Worm (Caenorhabditis elegans): ENCODE measurements around the gene C48B4.3.

DNA sequence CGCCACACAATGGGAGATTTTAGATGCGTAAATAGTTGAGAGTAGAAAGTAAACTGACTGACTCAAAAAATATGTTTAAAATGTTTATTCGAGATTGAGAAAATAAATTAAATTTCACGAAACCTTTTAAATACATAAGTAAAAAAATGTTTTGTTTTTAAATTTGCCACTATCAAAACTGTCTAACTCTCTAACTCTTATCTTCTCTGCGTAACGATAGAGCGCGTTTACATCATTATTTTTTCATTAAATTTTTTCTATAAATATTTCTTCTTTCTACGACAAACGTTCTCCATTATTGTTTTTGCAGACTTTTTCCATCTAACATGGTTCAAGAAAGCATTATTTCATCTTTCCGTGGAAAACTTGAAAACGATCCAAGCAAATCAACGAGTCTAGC lies 39.4 kb downstream of the C48B4.3 start, which contains the start of gene eif-2Balpha:
- TF ChIP-seq snpc-4 (tag; optimal IDR thresholded peaks at IDR 0.05) = no peak
- TF ChIP-seq aly-2 (tag; optimal IDR thresholded peaks at IDR 0.05) = no peak
